Worm (Caenorhabditis elegans): ENCODE results near the gene gpd-3.
A peak's percentile ranks its signal among the peaks of the same experiment; 100 is the strongest.

ce11 chrX:3159542-3159941 lies 46.4 kb upstream of the gpd-3 start, which contains the start of gene gcc-1:
- TF ChIP-seq nhr-10 (tag; optimal IDR thresholded peaks at IDR 0.05), result no peak
- TF ChIP-seq nhr-237 (tag; optimal IDR thresholded peaks at IDR 0.05), result no peak
- TF ChIP-seq unc-62 (GFP tag; optimal IDR thresholded peaks at IDR 0.05), result no peak
- TF ChIP-seq ama-1 (optimal IDR thresholded peaks at IDR 0.05), result no peak
- no peak for TF ChIP-seq ztf-4 (tag; optimal IDR thresholded peaks at IDR 0.05)
- no peak for TF ChIP-seq nhr-11 (tag; optimal IDR thresholded peaks at IDR 0.05)
- no peak for TF ChIP-seq ceh-82 (tag; optimal IDR thresholded peaks at IDR 0.05)
- TF ChIP-seq sma-3 (GFP tag; optimal IDR thresholded peaks at IDR 0.05), result peak; percentile 33
- TF ChIP-seq blmp-1 (tag; optimal IDR thresholded peaks at IDR 0.05; ENCODE audit: insufficient read depth), result no peak

Measured in whole organism, L2 larva.